Worm (Caenorhabditis elegans) whole organism, late embryonic: ENCODE data around the gene R09A1.3.

Source experiments
- ama-1 ChIP-seq: fragments of 150-350 bp; optimal IDR thresholded peaks from 2 replicates; lab custom pipeline; 2014
- dmd-4 ChIP-seq: sonication (generic microtip); optimal IDR thresholded peaks from 2 replicates; lab custom pipeline; 2016; ENCODE audit warnings: borderline replicate concordance, missing genetic modification characterization, missing compliant biosample characterization
- mec-3 ChIP-seq: sonication (generic microtip); optimal IDR thresholded peaks from 2 replicates; lab custom pipeline; 2016; ENCODE audit warnings: borderline replicate concordance, missing genetic modification characterization, missing compliant biosample characterization

DNA sequence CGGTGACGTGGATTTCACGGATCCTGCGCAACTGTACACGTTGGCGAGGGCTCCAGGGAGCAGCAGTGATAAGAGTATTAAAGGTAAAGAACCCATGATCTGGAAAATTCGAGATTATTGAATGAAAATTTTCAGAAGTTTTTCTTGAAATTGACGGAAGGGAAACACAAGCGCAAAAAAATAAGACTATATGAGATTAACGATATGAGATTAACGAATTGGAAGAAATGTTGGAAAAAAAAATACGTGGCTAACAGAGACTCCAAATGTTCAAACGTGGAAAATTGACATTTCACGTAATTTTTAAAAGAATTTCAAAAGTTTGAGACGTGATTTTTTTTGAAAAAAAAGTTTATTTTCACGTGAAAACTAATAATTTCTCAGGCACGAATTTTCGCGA is 21.6 kb upstream of the R09A1.3 start, which contains the start of gene nra-4:
- TF ChIP-seq dmd-4 (tag; lab: Kevin White, UChicago): no peak
- no peak for TF ChIP-seq mec-3 (tag; lab: Kevin White, UChicago)
- TF ChIP-seq ama-1 (lab: Kevin White, UChicago): no peak
